Fruit fly (Drosophila melanogaster): Measurements from ENCODE around the gene CG8578.

Gene CG8578

DNA sequence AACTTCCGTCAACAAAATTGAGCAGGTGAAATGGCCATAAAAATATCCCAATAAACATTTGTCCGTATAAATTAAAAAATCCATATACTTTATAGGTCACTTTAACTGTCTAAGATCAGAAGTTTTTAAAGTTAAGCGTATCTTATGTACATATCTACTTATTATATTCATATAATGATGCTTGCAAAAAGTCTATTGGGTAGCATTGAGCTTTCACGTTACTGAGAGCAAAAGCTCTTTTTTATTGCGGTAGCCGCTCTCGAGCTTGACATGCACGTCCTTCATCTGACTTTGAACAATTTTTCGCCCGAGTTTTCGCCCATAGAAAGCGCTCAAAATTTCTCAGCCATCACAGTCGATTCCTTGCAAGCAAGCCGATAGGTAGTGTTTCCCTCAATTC, 23.6 kb downstream of the CG8578 start, which contains the start of gene Gapdh2 (continued):
- peak; percentile 99 for TF ChIP-seq CG2120 (GFP tag; optimal IDR thresholded peaks at IDR 0.05)
- peak; percentile 99 for TF ChIP-seq Asciz (GFP tag; optimal IDR thresholded peaks at IDR 0.05)
- TF ChIP-seq Max (GFP tag; optimal IDR thresholded peaks at IDR 0.05), result peak; percentile 99
- peak in 1 of 2 experiments; percentile 100 for TF ChIP-seq Eip74EF (GFP tag; optimal IDR thresholded peaks at IDR 0.05)
- TF ChIP-seq az2 (GFP tag; optimal IDR thresholded peaks at IDR 0.05), result peak; percentile 99
- peak; percentile 97 for TF ChIP-seq CG3838 (GFP tag; optimal IDR thresholded peaks at IDR 0.05)
- TF ChIP-seq Hmr (GFP tag; optimal IDR thresholded peaks at IDR 0.05), result peak; percentile 100
- peak; percentile 99 for TF ChIP-seq CG3847 (GFP tag; IDR thresholded peaks at IDR 0.05)
- TF ChIP-seq Vsx1 (GFP tag; optimal IDR thresholded peaks at IDR 0.05), result peak; percentile 97
- TF ChIP-seq CG12659 (GFP tag; optimal IDR thresholded peaks at IDR 0.05), result peak; percentile 100
- no peak for TF ChIP-seq cad (GFP tag; optimal IDR thresholded peaks at IDR 0.05)
- peak; percentile 97 for TF ChIP-seq eyg (GFP tag; optimal IDR thresholded peaks at IDR 0.05)
- TF ChIP-seq CG7372 (GFP tag; IDR thresholded peaks at IDR 0.05), result peak; percentile 99
- TF ChIP-seq CG6813 (GFP tag; optimal IDR thresholded peaks at IDR 0.05), result peak; percentile 100
- TF ChIP-seq bbx (GFP tag; IDR thresholded peaks at IDR 0.05; ENCODE audit: partially characterized antibody), result no peak; the same call in 1 of the 2 replicates
- TF ChIP-seq tll (GFP tag; optimal IDR thresholded peaks at IDR 0.05), result peak in 1 of 2 experiments; percentile 57
- no peak for TF ChIP-seq sna (GFP tag; IDR thresholded peaks at IDR 0.05; ENCODE audit: partially characterized antibody)
- no peak; the same call in 1 of the 2 replicates for TF ChIP-seq amos (GFP tag; IDR thresholded peaks at IDR 0.05; ENCODE audit: partially characterized antibody)
- peak; percentile 99 for TF ChIP-seq CG5953 (GFP tag; IDR thresholded peaks at IDR 0.05)
- TF ChIP-seq fu2 (GFP tag; optimal IDR thresholded peaks at IDR 0.05), result peak; percentile 94
- peak; percentile 100 for TF ChIP-seq BtbVII (GFP tag; optimal IDR thresholded peaks at IDR 0.05)
- peak; percentile 99 for TF ChIP-seq Dbx (GFP tag; IDR thresholded peaks at IDR 0.05)
- peak in 1 of 3 experiments; percentile 92 for TF ChIP-seq Stat92E (GFP tag; optimal IDR thresholded peaks at IDR 0.05)
- TF ChIP-seq CG4404 (GFP tag; IDR thresholded peaks at IDR 0.05), result peak; percentile 88
- TF ChIP-seq CG17612 (GFP tag; IDR thresholded peaks at IDR 0.05), result peak; percentile 98
- no peak for TF ChIP-seq sc (optimal IDR thresholded peaks at IDR 0.05)
- TF ChIP-seq sc (GFP tag; optimal IDR thresholded peaks at IDR 0.05), result peak; percentile 96
- TF ChIP-seq CG31224 (GFP tag; IDR thresholded peaks at IDR 0.05), result peak; percentile 97
- peak; percentile 38; the same call in 1 of the 2 replicates for TF ChIP-seq unc-4 (GFP tag; IDR thresholded peaks at IDR 0.05; ENCODE audit: partially characterized antibody)
- no peak for TF ChIP-seq vnd (GFP tag; IDR thresholded peaks at IDR 0.05; ENCODE audit: partially characterized antibody)
- TF ChIP-seq D19B (GFP tag; optimal IDR thresholded peaks at IDR 0.05), result peak; percentile 97
- peak; percentile 99 for TF ChIP-seq Awh (GFP tag; IDR thresholded peaks at IDR 0.05)
- peak; percentile 96 for TF ChIP-seq maf-S (GFP tag; optimal IDR thresholded peaks at IDR 0.05)
- TF ChIP-seq pros (GFP tag; optimal IDR thresholded peaks at IDR 0.05), result peak; percentile 96
- TF ChIP-seq Xbp1 (GFP tag; optimal IDR thresholded peaks at IDR 0.05), result peak; percentile 98
- TF ChIP-seq Ssrp (tag; optimal IDR thresholded peaks at IDR 0.05), result peak; percentile 97
- peak; percentile 97; the same call in 1 of the 3 replicates for TF ChIP-seq CG3726 (GFP tag; IDR thresholded peaks at IDR 0.05)
- peak; percentile 99 for TF ChIP-seq bcd (GFP tag; optimal IDR thresholded peaks at IDR 0.05)
- TF ChIP-seq Mes4 (GFP tag; optimal IDR thresholded peaks at IDR 0.05), result peak; percentile 94
- peak; percentile 97 for TF ChIP-seq H15 (GFP tag; IDR thresholded peaks at IDR 0.05)
- peak; percentile 48 for TF ChIP-seq pzg (GFP tag; optimal IDR thresholded peaks at IDR 0.05)

Data from whole organism, embryonic.